Worm (Caenorhabditis elegans) whole organism, L2 larva: ENCODE data around the gene Y56A3A.41.

Source experiments
- aly-2 ChIP-seq: fragments of 150-350 bp; optimal IDR thresholded peaks from 2 replicates; lab custom pipeline; 2014; ENCODE audit warnings: missing biosample characterization, missing genetic modification characterization
- ama-1 ChIP-seq: fragments of 150-350 bp; optimal IDR thresholded peaks from 2 replicates; lab custom pipeline; 2018; ENCODE audit warnings: inconsistent platforms
- lin-11 ChIP-seq: fragments of 150-350 bp; sonication (generic microtip); optimal IDR thresholded peaks from 2 replicates; lab custom pipeline; 2014; ENCODE audit warnings: missing biosample characterization, missing genetic modification characterization, inconsistent platforms, mixed read lengths
- mdl-1 ChIP-seq, 2 experiments: fragments of 150-350 bp in 1 of 2; sonication (generic microtip) in 1 of 2; optimal IDR thresholded peaks; 2 replicates each; lab custom pipeline; 2017; ENCODE audit warnings: missing biosample characterization in 2 of 2, missing genetic modification characterization in 2 of 2
- nhr-23 ChIP-seq: fragments of 150-350 bp; optimal IDR thresholded peaks from 2 replicates; lab custom pipeline; 2014; ENCODE audit warnings: missing biosample characterization, missing genetic modification reagents, missing genetic modification characterization
- sma-3 ChIP-seq: sonication (generic microtip); optimal IDR thresholded peaks from 2 replicates; lab custom pipeline; 2016; ENCODE audit warnings: missing genetic modification reagents, missing genetic modification characterization, missing compliant biosample characterization
- snpc-4 ChIP-seq: fragments of 150-350 bp; optimal IDR thresholded peaks from 2 replicates; lab custom pipeline; 2014; ENCODE audit warnings: missing biosample characterization, missing genetic modification characterization
- unc-39 ChIP-seq: fragments of 150-350 bp; optimal IDR thresholded peaks from 2 replicates; lab custom pipeline; 2014; ENCODE audit warnings: missing biosample characterization, missing genetic modification characterization
- unc-55 ChIP-seq: fragments of 150-350 bp; sonication (generic microtip); optimal IDR thresholded peaks from 3 replicates; lab custom pipeline; 2014; ENCODE audit warnings: missing biosample characterization, missing genetic modification reagents, missing genetic modification characterization

DNA sequence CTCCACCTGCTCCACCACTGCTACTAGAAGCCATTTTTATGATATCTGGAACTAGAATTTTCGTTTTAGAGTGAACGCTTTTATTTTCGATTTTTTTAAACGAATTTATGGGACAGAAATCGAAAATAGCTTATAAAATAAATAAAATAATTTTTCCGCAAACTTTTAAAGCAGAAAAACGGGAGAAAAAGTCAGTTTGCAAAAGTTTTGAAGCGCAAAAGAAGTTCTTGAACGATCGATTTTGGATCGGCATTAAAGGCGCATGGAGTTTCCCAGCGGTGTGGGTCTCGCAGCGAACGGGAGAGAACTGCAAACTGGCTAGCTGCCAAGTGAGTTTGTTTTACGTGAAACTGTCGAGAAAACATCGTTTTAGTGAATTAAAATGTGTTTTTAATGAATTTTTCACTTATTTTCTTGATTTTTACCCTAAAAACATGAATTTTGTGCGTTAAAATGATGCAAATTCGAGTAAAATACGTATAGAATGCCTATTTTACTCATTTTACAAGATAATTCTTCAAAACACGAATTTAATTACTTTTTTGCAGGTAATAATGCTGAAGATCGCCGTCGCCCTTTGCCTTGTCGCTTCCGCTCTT, 27.4 kb upstream of the Y56A3A.41 start, which contains the start of the genes ccf-1 and trap-4:
- TF ChIP-seq sma-3 (GFP tag; lab: Kevin White, UChicago) (peak; percentile 49), lin-11 (peak; percentile 45), unc-39 (tag; lab: Kevin White, UChicago) (no peak), aly-2 (tag; lab: Kevin White, UChicago) (no peak), unc-55 (GFP tag; lab: Kevin White, UChicago) (peak; percentile 80), ama-1 (lab: Kevin White, UChicago) (no peak), snpc-4 (tag; lab: Kevin White, UChicago) (no peak), mdl-1 (tag; optimal IDR thresholded peaks at IDR 0.05; lab: Kevin White, UChicago) (no peak), nhr-23 (no peak)
